Fruit fly (Drosophila melanogaster): ENCODE data around the gene CG42342.

DNA sequence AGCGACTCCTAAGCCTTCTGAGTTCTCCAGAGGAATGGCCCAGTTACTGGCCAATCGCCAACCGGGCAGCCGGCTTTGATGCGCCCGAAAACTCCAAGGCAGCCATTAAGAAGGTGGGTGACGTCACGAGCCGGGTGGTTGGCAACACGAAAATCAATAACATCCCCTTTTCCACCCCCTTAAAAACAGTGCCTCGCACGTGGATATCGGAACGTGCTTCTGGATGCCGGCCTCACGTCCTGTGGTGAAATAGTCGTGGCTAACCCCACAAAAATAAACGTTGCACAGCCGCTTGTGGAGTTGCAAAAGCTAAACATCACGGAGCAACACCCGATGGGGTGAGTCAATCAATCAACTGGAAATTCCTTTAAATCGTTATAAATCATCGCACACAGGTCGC, 46.0 kb upstream of the CG42342 start:
- TF ChIP-seq rn (GFP tag; IDR thresholded peaks at IDR 0.05) = no peak
- TF ChIP-seq Snoo (tag; optimal IDR thresholded peaks at IDR 0.05) = no peak
- TF ChIP-seq CG10348 (GFP tag; IDR thresholded peaks at IDR 0.05) = no peak
- no peak for TF ChIP-seq CG12605 (GFP tag; IDR thresholded peaks at IDR 0.05)
- TF ChIP-seq CG4496 (GFP tag; IDR thresholded peaks at IDR 0.05) = no peak
- TF ChIP-seq Pif1A (GFP tag; optimal IDR thresholded peaks at IDR 0.05) = no peak
- TF ChIP-seq CG34367 (tag; optimal IDR thresholded peaks at IDR 0.05) = no peak
- TF ChIP-seq EcR (GFP tag; optimal IDR thresholded peaks at IDR 0.05) = no peak
- TF ChIP-seq CG8301 (tag; optimal IDR thresholded peaks at IDR 0.05) = no peak
- TF ChIP-seq gl (tag; optimal IDR thresholded peaks at IDR 0.05) = no peak

All from whole organism, pupa.